Worm (Caenorhabditis elegans): ENCODE data around the gene ncap-1.

The ncap-1 gene

DNA sequence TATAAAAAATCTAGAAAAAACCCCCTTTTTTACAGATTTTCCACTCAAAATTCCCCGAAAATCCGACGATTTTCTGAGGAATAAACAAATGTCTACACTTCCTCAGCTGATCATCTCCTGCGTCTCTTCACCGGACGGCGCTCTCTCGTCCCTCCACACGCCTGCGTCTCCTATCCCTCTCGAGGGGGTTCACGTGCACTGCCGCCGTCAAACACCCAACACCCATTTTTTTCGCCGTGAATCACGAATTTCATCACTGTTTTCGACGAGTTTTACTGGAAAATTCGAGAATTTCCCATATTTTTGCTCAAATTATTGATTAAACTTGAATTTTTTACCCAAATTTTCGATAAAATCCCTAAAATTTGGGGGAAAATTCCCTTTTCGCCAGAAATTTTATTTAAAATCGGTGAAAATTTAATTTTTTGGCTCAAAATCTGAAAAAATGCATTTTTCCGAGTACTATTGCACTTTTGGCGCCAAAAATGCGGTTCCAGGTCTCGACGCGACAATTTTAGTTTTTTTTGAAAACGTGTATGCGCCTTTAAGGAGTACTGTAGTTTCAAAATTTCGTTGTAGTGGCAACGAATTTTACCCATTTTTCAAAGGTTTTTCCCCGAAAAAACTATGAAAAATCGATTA lies 1.8 kb upstream of the ncap-1 start (continued):
- TF ChIP-seq nhr-20 (tag; optimal IDR thresholded peaks at IDR 0.05): no peak
- peak; percentile 34 for TF ChIP-seq unc-86 (tag; optimal IDR thresholded peaks at IDR 0.05)
- TF ChIP-seq swsn-7 (tag; optimal IDR thresholded peaks at IDR 0.05): peak; percentile 67
- TF ChIP-seq ceh-63 (GFP tag; optimal IDR thresholded peaks at IDR 0.05): no peak
- no peak for TF ChIP-seq nhr-76 (tag; optimal IDR thresholded peaks at IDR 0.05)
- no peak for TF ChIP-seq ztf-11 (tag; optimal IDR thresholded peaks at IDR 0.05)
- TF ChIP-seq lir-3 (tag; optimal IDR thresholded peaks at IDR 0.05; ENCODE audit: poor library complexity): no peak
- no peak for TF ChIP-seq hpl-2 (GFP tag; optimal IDR thresholded peaks at IDR 0.05)
- peak; percentile 46 for TF ChIP-seq nhr-85 (tag)
- TF ChIP-seq lsy-2 (tag; optimal IDR thresholded peaks at IDR 0.05): peak; percentile 45 to 62
- TF ChIP-seq ces-1 (GFP tag; optimal IDR thresholded peaks at IDR 0.05): no peak
- peak; percentile 79 for TF ChIP-seq nhr-71 (tag; optimal IDR thresholded peaks at IDR 0.05)
- TF ChIP-seq irx-1 (tag; optimal IDR thresholded peaks at IDR 0.05): peak; percentile 7
- TF ChIP-seq C04F5.9 (tag; optimal IDR thresholded peaks at IDR 0.05): peak; percentile 13
- TF ChIP-seq unc-130 (tag; optimal IDR thresholded peaks at IDR 0.05): no peak
- TF ChIP-seq ceh-90 (tag; optimal IDR thresholded peaks at IDR 0.05): no peak
- peak; percentile 85 for TF ChIP-seq lin-14 (GFP tag; optimal IDR thresholded peaks at IDR 0.05)
- TF ChIP-seq ama-1 (optimal IDR thresholded peaks at IDR 0.05): no peak
- TF ChIP-seq nhr-11 (tag; optimal IDR thresholded peaks at IDR 0.05): peak; percentile 24
- peak in 2 of 3 experiments; percentile 35 to 55 for TF ChIP-seq ceh-82 (tag; optimal IDR thresholded peaks at IDR 0.05)
- no peak for TF ChIP-seq elt-3 (tag; optimal IDR thresholded peaks at IDR 0.05)
- no peak for TF ChIP-seq grh-1 (GFP tag; IDR thresholded peaks at IDR 0.05)
- no peak for TF ChIP-seq elt-2 (tag; optimal IDR thresholded peaks at IDR 0.05)
- TF ChIP-seq isw-1 (GFP tag; IDR thresholded peaks at IDR 0.05): peak; percentile 32
- peak; percentile 79 for TF ChIP-seq fkh-8 (tag; optimal IDR thresholded peaks at IDR 0.05)
- TF ChIP-seq mep-1 (tag; optimal IDR thresholded peaks at IDR 0.05): peak; percentile 72
- TF ChIP-seq unc-30 (tag; optimal IDR thresholded peaks at IDR 0.05): no peak
- no peak for TF ChIP-seq pag-3 (tag; optimal IDR thresholded peaks at IDR 0.05; ENCODE audit: borderline replicate concordance, insufficient read depth)
- no peak for TF ChIP-seq rnt-1 (tag; optimal IDR thresholded peaks at IDR 0.05)
- no peak for TF ChIP-seq fkh-4 (tag; optimal IDR thresholded peaks at IDR 0.05; ENCODE audit: borderline replicate concordance)
- TF ChIP-seq fos-1 (tag; optimal IDR thresholded peaks at IDR 0.05): no peak
- peak; percentile 54 for TF ChIP-seq pax-3 (tag; optimal IDR thresholded peaks at IDR 0.05)
- TF ChIP-seq hlh-4 (tag; optimal IDR thresholded peaks at IDR 0.05): no peak
- no peak for TF ChIP-seq hlh-17 (GFP tag; optimal IDR thresholded peaks at IDR 0.05; ENCODE audit: borderline replicate concordance)
- TF ChIP-seq mdl-1 (tag; optimal IDR thresholded peaks at IDR 0.05): peak; percentile 39 to 86
- no peak for TF ChIP-seq ceh-8 (GFP tag; optimal IDR thresholded peaks at IDR 0.05)
- no peak for TF ChIP-seq ets-5 (GFP tag; IDR thresholded peaks at IDR 0.05)
- TF ChIP-seq nhr-84 (tag; optimal IDR thresholded peaks at IDR 0.05): no peak
- no peak for TF ChIP-seq C16A3.4 (tag; optimal IDR thresholded peaks at IDR 0.05)
- no peak for TF ChIP-seq lin-15B (tag; optimal IDR thresholded peaks at IDR 0.05)
- peak; percentile 80 for TF ChIP-seq skn-1 (tag; optimal IDR thresholded peaks at IDR 0.05)
- TF ChIP-seq lin-13 (GFP tag; optimal IDR thresholded peaks at IDR 0.05): peak; percentile 4
- TF ChIP-seq alr-1 (tag; optimal IDR thresholded peaks at IDR 0.05; ENCODE audit: borderline replicate concordance): no peak
- no peak for TF ChIP-seq vab-15 (tag; optimal IDR thresholded peaks at IDR 0.05)
